Worm (Caenorhabditis elegans): ENCODE results near the gene cest-31.

Gene cest-31

DNA sequence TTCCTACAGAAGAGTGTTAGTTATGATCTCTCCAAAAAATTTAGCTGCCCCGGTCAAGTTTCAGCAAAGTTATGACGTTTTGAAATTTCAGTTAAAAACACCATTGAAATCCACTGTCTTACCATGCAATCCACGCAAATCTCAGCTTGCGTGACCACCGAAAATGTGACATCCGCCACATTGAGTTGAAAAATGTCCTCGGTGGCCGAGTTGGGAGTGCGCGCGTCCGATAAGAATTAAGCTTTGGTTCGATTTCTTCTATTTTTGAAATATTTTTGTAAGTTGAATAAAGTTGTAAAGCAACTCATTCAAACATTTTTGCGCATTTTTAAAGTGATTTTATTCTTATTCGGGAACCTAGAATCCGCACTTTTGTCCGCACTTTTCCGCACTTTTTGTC lies 37.0 kb downstream of the cest-31 start:
- TF ChIP-seq hmg-1.2 (GFP tag; IDR thresholded peaks at IDR 0.05) (peak; percentile 56; the same call in 1 of the 2 replicates), madf-6 (GFP tag; IDR thresholded peaks at IDR 0.05) (peak; percentile 63; the same call in 1 of the 2 replicates), B0261.1 (tag; optimal IDR thresholded peaks at IDR 0.05) (peak; percentile 60), attf-3 (GFP tag; conservative IDR thresholded peaks at IDR 0.05) (peak; percentile 50; the same call in 1 of the 2 replicates), D2030.7 (GFP tag; IDR thresholded peaks at IDR 0.05) (0 out of 2 replicates have a peak, but pooled peaks have one; percentile 39), rpc-1 (optimal IDR thresholded peaks at IDR 0.05) (peak; percentile 23), rpc-1 (tag; optimal IDR thresholded peaks at IDR 0.05) (peak; percentile 60), tbp1 (GFP tag; optimal IDR thresholded peaks at IDR 0.05) (peak; percentile 83), madf-8 (GFP tag; conservative IDR thresholded peaks at IDR 0.05) (peak; percentile 30; the same call in 1 of the 2 replicates)

DNA sequence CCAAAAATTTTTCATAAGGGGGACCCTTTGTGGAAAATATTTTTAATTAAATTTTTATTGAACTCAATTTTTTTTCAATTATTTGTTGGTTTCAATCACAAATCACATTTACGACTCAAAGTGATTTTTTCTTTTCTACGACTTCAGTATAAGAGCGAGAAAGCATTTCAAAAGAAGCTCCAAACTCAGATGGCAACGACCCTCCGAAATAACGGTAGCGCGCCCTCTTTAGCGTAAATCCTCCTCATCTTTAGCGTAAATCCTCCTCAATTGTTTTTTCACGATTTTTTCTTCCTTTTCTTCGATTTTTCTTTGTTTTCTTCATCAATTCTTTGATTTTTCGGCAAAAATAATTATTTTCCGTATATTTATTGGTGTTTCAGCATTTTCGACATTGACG lies 40.8 kb downstream of the cest-31 start:
- peak; percentile 88 for TF ChIP-seq attf-3 (GFP tag; conservative IDR thresholded peaks at IDR 0.05)

DNA sequence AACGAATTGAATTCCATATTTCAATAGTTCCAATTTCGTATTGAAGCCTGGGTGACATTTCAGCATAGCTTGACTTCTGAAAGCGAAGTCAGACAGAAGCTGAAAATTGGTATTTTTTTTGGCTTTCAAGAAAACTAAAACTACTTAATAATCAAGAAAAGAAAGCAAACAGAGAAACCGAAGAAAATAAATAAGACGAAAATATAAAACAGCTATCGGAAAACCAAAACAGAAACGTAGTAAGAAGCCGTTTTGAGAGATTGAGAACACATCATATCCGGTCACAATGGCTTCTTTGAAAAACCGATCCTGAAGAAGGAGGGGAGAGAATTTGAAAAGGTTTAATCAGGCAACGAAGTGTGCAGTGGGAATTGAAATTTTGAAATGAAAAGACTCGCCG lies 44.2 kb downstream of the cest-31 start, which contains the start of gene srg-30:
TSS of gene srg-30 (minus strand) at position 101 of the 400 bp plus-strand sequence.
- TF ChIP-seq let-607 (tag; optimal IDR thresholded peaks at IDR 0.05) (no peak), hrde-1 (tag; optimal IDR thresholded peaks at IDR 0.05; ENCODE audit: borderline replicate concordance) (no peak), chd-7 (tag; optimal IDR thresholded peaks at IDR 0.05) (no peak), hlh-26 (GFP tag; conservative IDR thresholded peaks at IDR 0.05) (no peak), nfya-1 (tag; optimal IDR thresholded peaks at IDR 0.05; ENCODE audit: borderline replicate concordance, insufficient read depth) (no peak), tbp1 (GFP tag; optimal IDR thresholded peaks at IDR 0.05) (no peak), tbx-9 (tag; optimal IDR thresholded peaks at IDR 0.05; ENCODE audit: borderline replicate concordance) (no peak)

DNA sequence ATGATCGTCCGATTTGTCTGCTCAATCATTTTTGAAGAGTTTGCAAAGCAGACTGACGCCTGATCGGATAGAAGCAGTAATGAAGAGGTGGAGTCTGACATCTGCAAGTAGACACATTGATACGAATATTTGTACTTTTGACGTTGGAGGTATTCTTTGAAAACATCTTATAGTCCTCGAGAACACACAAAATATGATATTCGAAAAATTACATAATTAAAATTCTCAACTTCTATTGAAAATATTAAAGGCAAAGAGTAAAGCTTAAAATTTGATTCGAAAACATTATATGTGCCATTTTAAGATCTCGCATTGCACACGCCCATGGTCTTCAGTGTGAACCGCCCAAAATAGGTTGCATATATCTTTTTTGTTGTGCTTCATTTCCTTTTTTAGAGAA lies 48.3 kb downstream of the cest-31 start, which contains the start of gene ZC487.2:
TSS of gene ZC487.2 (minus strand) at position 101 of the 400 bp plus-strand sequence.
- TF ChIP-seq madf-8 (GFP tag; conservative IDR thresholded peaks at IDR 0.05), result no peak
- TF ChIP-seq zfh-2 (GFP tag; conservative IDR thresholded peaks at IDR 0.05), result no peak
